Fruit fly (Drosophila melanogaster) whole organism, prepupa: Measurements from ENCODE around the gene CG31897.

Experiments used
- CG6163 ChIP-seq: fragments of 200-800 bp; sonication (Bioruptor generic); IDR thresholded peaks from 3 replicates; pipeline ENCODE4 v1.3.6; 2022; ENCODE audit warnings: missing biosample characterization, missing genetic modification characterization
- CG6276 ChIP-seq: fragments of 200-800 bp; sonication (Bioruptor generic); optimal IDR thresholded peaks from 2 replicates; lab custom pipeline; 2017; ENCODE audit warnings: missing biosample characterization, mild to moderate bottlenecking, missing genetic modification characterization
- CG6792 ChIP-seq: fragments of 200-800 bp; sonication (Bioruptor generic); optimal IDR thresholded peaks from 3 replicates; lab custom pipeline; 2016; ENCODE audit warnings: missing biosample characterization, missing genetic modification characterization
- CG8632 ChIP-seq: fragments of 200-800 bp; sonication (Bioruptor generic); optimal IDR thresholded peaks from 3 replicates; lab custom pipeline; 2016; ENCODE audit warnings: missing biosample characterization, missing genetic modification characterization
- Sox14 ChIP-seq: fragments of 200-800 bp; sonication (Bioruptor generic); optimal IDR thresholded peaks from 3 replicates; lab custom pipeline; 2016; ENCODE audit warnings: missing biosample characterization, missing genetic modification characterization
- fkh ChIP-seq: fragments of 200-800 bp; sonication (Bioruptor generic); optimal IDR thresholded peaks from 3 replicates; lab custom pipeline; 2017; ENCODE audit warnings: missing biosample characterization, mild to moderate bottlenecking, missing genetic modification characterization, moderate library complexity
- lz ChIP-seq: fragments of 200-800 bp; sonication (Bioruptor generic); optimal IDR thresholded peaks from 3 replicates; lab custom pipeline; 2016; ENCODE audit warnings: missing biosample characterization, missing genetic modification characterization

The CG31897 gene

dm6 chr2L:8490439-8490838 is 48.2 kb downstream of the CG31897 start, which contains the start of gene CG43400:
TSS of gene CG43400 (plus strand) at chr2L:8490739.
- TF ChIP-seq CG6792 (GFP tag; lab: Kevin White, UChicago) = no peak
- TF ChIP-seq lz (GFP tag; lab: Kevin White, UChicago) = no peak
- no peak for TF ChIP-seq CG6163 (GFP tag; lab: Robert Waterston, UW)
- TF ChIP-seq fkh = no peak
- TF ChIP-seq Sox14 = no peak
- no peak for TF ChIP-seq CG8632 (GFP tag; lab: Kevin White, UChicago)
- TF ChIP-seq CG6276 (GFP tag; lab: Kevin White, UChicago) = no peak
